Fruit fly (Drosophila melanogaster): Measurements from ENCODE around the gene CG3323.

CG3323 gene

DNA sequence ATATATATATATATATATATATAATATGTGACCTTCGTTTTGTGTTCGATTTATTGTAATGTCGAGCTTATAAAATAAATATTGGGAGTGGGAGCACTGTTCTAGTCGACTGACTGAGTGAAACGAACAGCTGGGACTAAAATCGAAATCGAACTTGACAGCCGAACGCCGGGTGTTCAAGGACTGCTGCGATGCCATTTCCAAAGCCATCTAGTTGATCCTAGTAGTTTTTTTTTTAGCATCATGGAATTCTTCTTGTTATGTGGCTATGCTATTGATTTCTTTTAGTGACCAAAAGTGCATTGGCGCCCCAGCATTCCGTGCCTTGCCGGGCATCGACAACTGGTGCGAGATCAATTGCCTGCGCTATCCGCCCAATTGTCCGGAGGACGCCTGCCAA lies at the start of gene CG3323:
Gene CG3323 (minus strand): TSS at position 101 of the 400 bp plus-strand sequence.
- no peak for TF ChIP-seq CG17801 (GFP tag; optimal IDR thresholded peaks at IDR 0.05; ENCODE audit: partially characterized antibody)

DNA sequence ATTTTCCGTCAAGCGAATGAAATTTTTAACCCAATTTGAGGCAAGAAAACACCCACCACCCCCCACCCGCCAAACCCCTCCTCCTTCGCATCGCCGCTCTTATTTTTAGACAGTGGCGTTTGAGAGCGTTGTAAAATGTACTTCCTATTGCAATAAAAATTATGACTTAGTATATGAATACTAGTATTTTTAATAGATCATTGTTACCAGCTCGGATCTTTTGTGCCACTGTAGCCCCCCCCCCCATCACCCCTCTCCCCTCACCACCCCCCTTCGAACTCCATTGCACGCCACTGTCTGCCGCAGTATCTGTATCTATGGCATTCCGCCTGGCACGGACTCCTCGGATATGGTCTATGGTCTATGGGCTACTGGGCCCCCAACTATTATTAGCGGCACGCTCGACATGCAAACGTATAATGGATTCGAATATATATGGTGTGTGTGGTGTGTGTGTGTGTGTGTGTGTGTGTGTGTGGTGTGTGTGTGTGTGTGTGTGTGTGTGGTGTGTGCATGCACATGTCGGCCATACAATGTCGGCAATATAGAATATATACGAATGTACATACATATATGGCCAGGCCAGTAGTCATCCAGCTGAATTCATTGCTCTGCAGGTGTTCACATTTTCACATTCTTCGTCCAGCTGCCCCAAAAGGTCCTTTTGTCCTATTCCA lies 44.5 kb upstream of the CG3323 start:
- no peak for TF ChIP-seq CG17801 (GFP tag; optimal IDR thresholded peaks at IDR 0.05; ENCODE audit: partially characterized antibody)

DNA sequence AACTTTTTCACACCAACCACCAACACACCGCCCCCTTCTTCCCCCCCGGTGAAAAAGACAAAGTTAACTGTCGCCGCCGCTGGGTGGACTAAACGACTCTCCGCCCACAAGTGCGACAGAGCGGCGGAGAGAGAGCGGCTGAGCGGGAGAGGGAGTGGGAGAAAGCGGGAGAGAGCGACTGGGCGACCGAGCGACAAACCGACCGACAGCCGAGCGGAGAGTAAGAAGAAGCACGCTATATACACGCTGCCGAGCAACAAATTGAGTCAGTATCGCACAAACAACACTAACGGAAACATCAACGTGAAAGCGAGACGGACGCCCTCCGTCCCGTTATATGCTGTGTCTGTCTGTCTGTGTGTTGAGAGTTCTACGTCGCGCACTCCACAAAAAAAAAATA lies 34.5 kb upstream of the CG3323 start, which contains the start of gene SK:
Gene SK (plus strand): TSS at position 267 of the 400 bp plus-strand sequence.
- no peak for TF ChIP-seq CG17801 (GFP tag; optimal IDR thresholded peaks at IDR 0.05; ENCODE audit: partially characterized antibody)

dm6 chrX:5338435-5338834 lies 32.9 kb upstream of the CG3323 start:
- no peak for TF ChIP-seq CG17801 (GFP tag; optimal IDR thresholded peaks at IDR 0.05; ENCODE audit: partially characterized antibody)

- TF ChIP-seq CG17801 (GFP tag; optimal IDR thresholded peaks at IDR 0.05; ENCODE audit: partially characterized antibody) = no peak
Measured at dm6 chrX:5337316-5337715, 31.8 kb upstream of the CG3323 start.

- no peak for TF ChIP-seq CG17801 (GFP tag; optimal IDR thresholded peaks at IDR 0.05; ENCODE audit: partially characterized antibody)
Measured at dm6 chrX:5336722-5337121, 31.2 kb upstream of the CG3323 start.

DNA sequence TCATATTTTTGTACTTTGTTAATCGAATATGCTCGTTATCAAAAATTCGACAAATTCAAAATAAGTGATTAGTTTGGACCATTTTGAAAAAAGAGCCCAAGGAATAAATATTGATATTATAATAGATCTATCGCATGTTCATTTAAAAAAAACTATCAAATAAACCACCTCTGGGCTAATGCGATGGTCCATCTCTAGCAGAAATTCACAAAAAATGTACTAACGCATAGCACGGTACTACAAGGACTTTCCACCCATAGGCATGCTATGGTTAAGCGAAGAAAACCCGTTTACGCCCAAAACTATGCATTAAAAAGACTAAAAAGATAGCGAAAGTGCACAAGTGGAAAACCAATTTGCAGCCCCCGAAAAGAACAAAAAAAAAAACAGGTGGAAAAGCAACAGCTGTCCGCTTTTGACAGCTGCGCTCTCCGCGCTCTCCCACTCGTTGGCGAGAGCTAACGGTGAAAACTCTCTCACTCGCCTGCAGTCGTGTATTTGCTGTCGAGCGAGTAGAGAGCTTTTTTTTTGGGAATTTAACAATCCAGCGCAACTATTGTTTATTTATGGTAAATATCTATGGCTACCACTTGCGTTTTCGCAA lies 26.9 kb upstream of the CG3323 start, which contains the start of gene CanB:
Gene CanB (plus strand): TSS at position 241 of the 604 bp plus-strand sequence.
- TF ChIP-seq CG17801 (GFP tag; optimal IDR thresholded peaks at IDR 0.05; ENCODE audit: partially characterized antibody) = no peak

dm6 chrX:5329266-5329898 lies 23.9 kb upstream of the CG3323 start, which contains the start of the genes CG3309 and XRCC1:
Gene CG3309, minus strand, starts transcription at chrX:5329347.
Gene XRCC1, plus strand, starts transcription at chrX:5329876.
- peak; percentile 39 for TF ChIP-seq CG17801 (GFP tag; optimal IDR thresholded peaks at IDR 0.05; ENCODE audit: partially characterized antibody)

DNA sequence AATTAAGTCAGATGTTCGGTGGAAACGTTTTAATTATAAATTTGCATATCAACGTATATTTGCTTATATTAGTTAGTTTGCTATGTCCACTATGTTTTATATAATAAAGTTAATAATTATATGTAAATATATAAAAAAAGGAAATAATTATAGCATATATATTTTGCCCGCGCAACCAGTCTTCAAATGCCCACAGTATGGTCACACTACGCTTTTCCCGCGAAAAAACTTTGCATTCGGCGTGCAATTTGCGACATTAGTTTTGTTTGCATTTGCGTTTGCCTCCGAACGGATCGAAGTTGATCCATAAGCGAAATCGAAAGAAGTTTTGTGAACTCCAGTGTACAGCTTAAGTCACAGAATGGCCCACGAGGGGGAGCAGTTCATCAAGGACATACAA lies 18.1 kb upstream of the CG3323 start, which contains the start of gene Mcm3:
Gene Mcm3 (plus strand): TSS at position 220 of the 400 bp plus-strand sequence.
- TF ChIP-seq CG17801 (GFP tag; optimal IDR thresholded peaks at IDR 0.05; ENCODE audit: partially characterized antibody) = no peak

DNA sequence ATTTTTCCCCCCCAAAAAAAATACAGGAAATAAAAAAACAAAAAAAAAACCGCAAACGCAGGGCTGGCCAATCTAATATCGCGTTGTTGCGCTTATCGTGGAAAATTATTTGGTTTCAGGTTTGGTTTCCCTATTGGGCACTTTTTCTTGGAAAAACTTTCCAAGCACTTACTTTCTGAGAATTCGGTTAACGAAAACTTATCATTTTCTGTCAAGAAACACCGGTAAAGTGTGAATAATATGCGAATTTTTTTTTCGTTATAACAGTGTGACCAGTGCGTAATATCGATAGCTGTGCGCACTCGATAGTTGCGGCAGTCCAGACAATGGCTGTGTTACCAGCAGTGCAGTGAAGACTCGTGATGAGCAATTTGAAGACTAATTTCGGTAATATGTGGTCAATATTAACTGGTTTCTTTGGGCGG lies 17.0 kb upstream of the CG3323 start, which contains the start of gene Rnp4F:
Gene Rnp4F (minus strand): TSS at position 238 of the 425 bp plus-strand sequence.
- TF ChIP-seq CG17801 (GFP tag; optimal IDR thresholded peaks at IDR 0.05; ENCODE audit: partially characterized antibody) = peak; percentile 49

- TF ChIP-seq CG17801 (GFP tag; optimal IDR thresholded peaks at IDR 0.05; ENCODE audit: partially characterized antibody) = no peak
Measured at dm6 chrX:5317170-5317569, 11.7 kb upstream of the CG3323 start, which contains the start of the genes CG15930 and Sas10. Gene CG15930, minus strand, starts transcription at chrX:5317295. Gene Sas10, plus strand, starts transcription at chrX:5317409.

dm6 chrX:5312958-5313357 lies 7.5 kb upstream of the CG3323 start, which contains the start of gene CG4198:
Gene CG4198, plus strand, starts transcription at chrX:5313258.
- no peak for TF ChIP-seq CG17801 (GFP tag; optimal IDR thresholded peaks at IDR 0.05; ENCODE audit: partially characterized antibody)

dm6 chrX:5311838-5312339 lies 6.4 kb upstream of the CG3323 start, which contains the start of the genes TrxT and dhd:
Gene TrxT, minus strand, starts transcription at chrX:5311888.
Gene dhd, plus strand, starts transcription at chrX:5312171.
- TF ChIP-seq CG17801 (GFP tag; optimal IDR thresholded peaks at IDR 0.05; ENCODE audit: partially characterized antibody) = peak; percentile 9

dm6 chrX:5308963-5309362 lies 3.5 kb upstream of the CG3323 start, which contains the start of the genes Cdk7 and snf:
Gene Cdk7, minus strand, starts transcription at chrX:5308983.
Gene snf, plus strand, starts transcription at chrX:5309242.
- TF ChIP-seq CG17801 (GFP tag; optimal IDR thresholded peaks at IDR 0.05; ENCODE audit: partially characterized antibody) = peak; percentile 28

DNA sequence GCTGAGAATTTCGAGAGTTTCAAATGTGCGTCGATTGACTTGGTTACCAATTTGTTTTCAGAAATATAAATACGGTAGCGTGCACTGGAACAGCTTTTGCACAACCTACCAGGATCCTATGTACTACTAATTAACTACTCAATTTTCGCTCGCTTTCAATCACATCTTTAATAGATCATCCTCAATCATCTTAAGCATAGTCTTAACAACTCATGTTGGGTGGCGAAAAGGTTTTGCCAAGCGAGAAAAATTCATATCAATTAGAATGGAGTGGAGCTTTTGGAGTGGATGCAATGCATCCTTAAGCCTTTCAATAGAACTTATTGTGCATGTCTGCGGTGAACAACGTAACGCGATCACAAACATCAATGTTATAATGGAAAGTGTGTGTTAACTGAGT lies 1.8 kb upstream of the CG3323 start, which contains the start of gene CG17764:
Gene CG17764 (minus strand): TSS at position 101 of the 400 bp plus-strand sequence.
- no peak for TF ChIP-seq CG17801 (GFP tag; optimal IDR thresholded peaks at IDR 0.05; ENCODE audit: partially characterized antibody)

All from ovary, adult (tissue).